Worm (Caenorhabditis elegans) whole organism, mixed stage, embryonic: ENCODE measurements around the gene gpa-4.

ENCODE experiments used
- ceh-39 ChIP-seq: fragments of 150-350 bp; optimal IDR thresholded peaks from 2 replicates; lab custom pipeline; 2014; ENCODE audit warnings: missing biosample characterization, missing genetic modification characterization
- ceh-83 ChIP-seq: fragments of 200-800 bp; sonication (Bioruptor generic); optimal IDR thresholded peaks from 2 replicates; lab custom pipeline; 2018; ENCODE audit warnings: mild to moderate bottlenecking, missing genetic modification characterization, missing compliant biosample characterization
- snpc-4 ChIP-seq: fragments of 150-350 bp; optimal IDR thresholded peaks from 2 replicates; lab custom pipeline; 2014; ENCODE audit warnings: missing biosample characterization, missing genetic modification characterization
- sptf-1 ChIP-seq: sonication (generic microtip); optimal IDR thresholded peaks from 2 replicates; lab custom pipeline; 2017; ENCODE audit warnings: mild to moderate bottlenecking, missing genetic modification characterization, moderate library complexity, missing compliant biosample characterization

DNA sequence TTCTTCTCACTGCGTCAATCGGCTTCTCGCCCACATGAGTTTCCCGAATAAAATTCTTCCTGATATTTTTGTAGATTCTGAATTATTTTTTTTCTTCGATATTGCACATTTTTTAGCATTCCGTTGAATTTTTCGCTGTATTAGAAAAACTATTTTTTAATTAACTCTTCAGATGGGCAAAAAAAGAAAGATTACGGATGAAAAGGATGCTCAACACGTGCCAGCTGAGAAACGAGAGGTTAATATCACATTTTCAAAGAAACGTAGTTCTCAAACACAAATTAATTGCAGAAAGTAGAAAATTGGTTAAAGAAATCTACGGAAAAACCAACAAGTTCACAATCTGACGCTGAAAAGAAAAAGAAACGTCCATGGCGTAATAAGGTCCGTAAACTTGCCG is 5.1 kb upstream of the gpa-4 start, which contains the start of gene rrp-8:
- TF ChIP-seq ceh-83 (GFP tag; lab: Kevin White, UChicago) (no peak), ceh-39 (no peak), snpc-4 (tag; lab: Kevin White, UChicago) (no peak), sptf-1 (tag; lab: Kevin White, UChicago) (no peak)
